Fruit fly (Drosophila melanogaster) whole organism: Measurements from ENCODE around the gene CG32797.

ENCODE experiments used
- Dll ChIP-seq: fragments of >200 bp; optimal IDR thresholded peaks from 2 replicates; lab custom pipeline; 2017
- EcR ChIP-seq, 2 experiments: fragments of >200 bp; optimal IDR thresholded peaks; 2 replicates each; lab custom pipeline; 2017; ENCODE audit warnings: missing biosample characterization in 2 of 2, missing genetic modification characterization in 2 of 2, missing genetic modification reagents in 2 of 2
- psq ChIP-seq: fragments of >200 bp; optimal IDR thresholded peaks from 2 replicates; lab custom pipeline; 2017

DNA sequence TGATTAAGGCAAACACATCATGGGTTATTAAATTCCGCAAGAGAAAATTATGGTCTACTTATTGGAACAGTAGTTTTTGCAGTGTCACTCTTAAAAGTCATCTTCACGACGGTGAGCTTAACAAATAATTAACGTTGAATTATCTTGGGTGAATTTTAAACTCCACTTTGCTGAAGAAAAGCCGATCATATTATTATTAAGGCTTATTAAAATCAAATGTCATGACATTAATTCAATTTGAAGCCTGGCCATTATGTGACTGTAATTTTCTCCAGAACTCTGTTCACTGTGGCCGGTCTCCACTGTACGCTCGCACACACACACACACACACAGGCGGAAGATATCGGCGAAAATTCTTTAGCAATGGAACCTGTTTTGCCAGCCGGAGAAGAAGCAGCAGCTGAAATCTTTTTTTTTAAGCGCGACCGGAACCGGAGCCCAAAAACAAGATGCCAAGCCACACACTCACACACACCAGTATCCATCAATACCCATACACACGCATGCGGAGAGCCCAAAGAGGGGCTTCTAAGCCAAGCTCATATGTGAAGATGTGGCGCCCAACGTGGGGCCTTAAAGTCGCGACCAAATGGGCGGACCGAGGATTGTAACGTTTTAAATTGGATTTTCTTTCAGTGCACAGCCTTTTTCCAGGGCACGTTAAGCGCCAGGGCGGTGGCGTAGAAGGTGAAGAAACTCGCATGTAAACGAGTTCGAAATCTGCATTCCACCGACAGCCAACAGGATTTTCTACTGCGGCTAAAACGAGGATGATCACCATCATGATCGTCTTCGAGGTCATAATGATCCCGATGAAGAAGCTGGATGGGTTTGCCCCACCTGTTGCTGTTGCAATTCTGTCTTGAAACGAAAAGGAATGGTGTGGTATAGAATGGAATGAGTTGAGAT is 29.9 kb upstream of the CG32797 start:
- TF ChIP-seq psq: no peak
- TF ChIP-seq Dll: no peak
- TF ChIP-seq EcR (GFP tag; optimal IDR thresholded peaks at IDR 0.05; lab: Kevin White, UChicago): peak in 1 of 2 experiments; percentile 58
